Fruit fly (Drosophila melanogaster): ENCODE results near the gene HP1D3csd.

HP1D3csd gene

DNA sequence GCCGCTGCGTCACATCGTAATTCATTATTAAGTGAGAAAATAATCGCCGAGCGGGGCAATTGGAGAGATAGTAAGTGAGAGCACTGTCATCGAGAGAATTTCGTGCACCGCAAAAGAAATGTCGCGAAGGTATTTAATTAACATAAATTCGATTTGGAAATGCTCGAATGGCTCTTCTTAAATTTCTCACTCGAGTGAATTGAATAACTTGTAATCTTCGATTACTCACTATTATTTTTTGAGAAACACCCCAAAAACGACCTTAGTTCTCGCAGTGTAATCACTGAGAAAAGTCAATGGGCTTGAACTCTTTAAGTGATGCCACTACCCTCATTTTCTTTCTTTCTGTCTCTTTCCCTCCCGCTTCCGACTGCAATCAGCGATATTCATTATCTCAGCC lies 35.0 kb upstream of the HP1D3csd start (continued):
- TF ChIP-seq Pdp1 (GFP tag; optimal IDR thresholded peaks at IDR 0.05) (peak; percentile 82 to 93), ara (GFP tag; IDR thresholded peaks at IDR 0.05) (peak; percentile 92), CG12659 (GFP tag; optimal IDR thresholded peaks at IDR 0.05) (peak; percentile 67), CG3281 (GFP tag; optimal IDR thresholded peaks at IDR 0.05) (peak; percentile 8), CG12104 (GFP tag; optimal IDR thresholded peaks at IDR 0.05) (peak; percentile 62), row (GFP tag; IDR thresholded peaks at IDR 0.05) (peak; percentile 87), CG8924 (tag; optimal IDR thresholded peaks at IDR 0.05) (peak; percentile 91), Rx (GFP tag; IDR thresholded peaks at IDR 0.05) (peak; percentile 78), Fer3 (tag; optimal IDR thresholded peaks at IDR 0.05) (peak; percentile 68), CG34422 (GFP tag; IDR thresholded peaks at IDR 0.05) (peak; percentile 73; the same call in 2 of the 3 replicates), Hr51 (GFP tag; optimal IDR thresholded peaks at IDR 0.05) (peak; percentile 61 to 78), inv (GFP tag; IDR thresholded peaks at IDR 0.05; ENCODE audit: partially characterized antibody) (no peak), klu (GFP tag; IDR thresholded peaks at IDR 0.05) (peak; percentile 27; the same call in 1 of the 2 replicates), Taf1 (GFP tag; IDR thresholded peaks at IDR 0.05) (no peak), B-H2 (GFP tag; optimal IDR thresholded peaks at IDR 0.05) (no peak), CG12769 (tag; optimal IDR thresholded peaks at IDR 0.05) (peak; percentile 75), CG18011 (GFP tag; optimal IDR thresholded peaks at IDR 0.05) (no peak), NFAT (GFP tag; IDR thresholded peaks at IDR 0.05) (no peak), H15 (GFP tag; IDR thresholded peaks at IDR 0.05) (peak; percentile 83), dati (GFP tag; IDR thresholded peaks at IDR 0.05) (peak; percentile 72), cg (GFP tag; optimal IDR thresholded peaks at IDR 0.05) (no peak), slou (GFP tag; optimal IDR thresholded peaks at IDR 0.05) (peak; percentile 65), zen (tag; optimal IDR thresholded peaks at IDR 0.05) (peak; percentile 91), br (optimal IDR thresholded peaks at IDR 0.05) (no peak), maf-S (GFP tag; optimal IDR thresholded peaks at IDR 0.05) (peak; percentile 73), sisA (GFP tag; IDR thresholded peaks at IDR 0.05) (peak; percentile 86), ac (GFP tag; optimal IDR thresholded peaks at IDR 0.05) (peak; percentile 83), CG14441 (GFP tag; IDR thresholded peaks at IDR 0.05) (peak; percentile 35; the same call in 1 of the 2 replicates), trem (tag; optimal IDR thresholded peaks at IDR 0.05) (peak; percentile 92), sr (GFP tag; IDR thresholded peaks at IDR 0.05) (no peak), chm (GFP tag; IDR thresholded peaks at IDR 0.05) (peak; percentile 93), kah (GFP tag; optimal IDR thresholded peaks at IDR 0.05) (peak; percentile 73), CG15514 (GFP tag; optimal IDR thresholded peaks at IDR 0.05) (no peak), Spps (tag; optimal IDR thresholded peaks at IDR 0.05) (peak; percentile 91), CG2129 (GFP tag; IDR thresholded peaks at IDR 0.05; ENCODE audit: partially characterized antibody) (no peak), Mes4 (GFP tag; optimal IDR thresholded peaks at IDR 0.05) (peak; percentile 89), CG16779 (GFP tag; IDR thresholded peaks at IDR 0.05) (no peak), shn (GFP tag; optimal IDR thresholded peaks at IDR 0.05) (peak; percentile 71), odd (GFP tag; optimal IDR thresholded peaks at IDR 0.05) (peak; percentile 63), E2f2 (GFP tag; IDR thresholded peaks at IDR 0.05) (peak; percentile 55; the same call in 1 of the 2 replicates), Sox100B (GFP tag; optimal IDR thresholded peaks at IDR 0.05) (peak; percentile 75), zf30C (GFP tag; optimal IDR thresholded peaks at IDR 0.05) (peak; percentile 86), CkIIα-i1 (GFP tag; IDR thresholded peaks at IDR 0.05) (no peak), CG13775 (GFP tag; optimal IDR thresholded peaks at IDR 0.05) (peak; percentile 84), CG17612 (GFP tag; IDR thresholded peaks at IDR 0.05) (peak; percentile 44; the same call in 1 of the 2 replicates), GATAe (GFP tag; conservative IDR thresholded peaks at IDR 0.05) (no peak), Dfd (GFP tag; optimal IDR thresholded peaks at IDR 0.05) (no peak), CG11504 (tag; optimal IDR thresholded peaks at IDR 0.05) (peak; percentile 85), CG10654 (GFP tag; optimal IDR thresholded peaks at IDR 0.05) (peak; percentile 77), gsb-n (tag; optimal IDR thresholded peaks at IDR 0.05) (peak; percentile 93), CG31224 (GFP tag; IDR thresholded peaks at IDR 0.05) (peak; percentile 34; the same call in 1 of the 2 replicates)
